Worm (Caenorhabditis elegans) whole organism, L2 larva: ENCODE data around the gene fog-2.

Experiments
- F13H6.1 ChIP-seq: sonication (generic microtip); optimal IDR thresholded peaks from 2 replicates; lab custom pipeline; 2016; ENCODE audit warnings: missing genetic modification characterization, missing compliant biosample characterization
- Y55F3AM.14 ChIP-seq: fragments of 200-800 bp; sonication (Bioruptor generic); optimal IDR thresholded peaks from 2 replicates; lab custom pipeline; 2018; ENCODE audit warnings: mild to moderate bottlenecking, missing genetic modification characterization, missing compliant biosample characterization
- ZK546.5 ChIP-seq: sonication (generic microtip); optimal IDR thresholded peaks from 2 replicates; lab custom pipeline; 2017; ENCODE audit warnings: missing biosample characterization, missing genetic modification characterization
- alr-1 ChIP-seq: fragments of 150-350 bp; optimal IDR thresholded peaks from 2 replicates; lab custom pipeline; 2014; ENCODE audit warnings: missing biosample characterization, missing genetic modification characterization
- ama-1 ChIP-seq: fragments of 150-350 bp; optimal IDR thresholded peaks from 2 replicates; lab custom pipeline; 2018; ENCODE audit warnings: inconsistent platforms
- ceh-16 ChIP-seq: fragments of 150-350 bp; optimal IDR thresholded peaks from 2 replicates; lab custom pipeline; 2014; ENCODE audit warnings: missing biosample characterization, missing genetic modification characterization
- ceh-82 ChIP-seq: fragments of 150-350 bp; optimal IDR thresholded peaks from 2 replicates; lab custom pipeline; 2014; ENCODE audit warnings: missing biosample characterization, missing genetic modification characterization
- crh-2 ChIP-seq: sonication (generic microtip); optimal IDR thresholded peaks from 2 replicates; lab custom pipeline; 2017; ENCODE audit warnings: missing biosample characterization, missing genetic modification characterization
- dmd-4 ChIP-seq: sonication (generic microtip); optimal IDR thresholded peaks from 2 replicates; lab custom pipeline; 2017; ENCODE audit warnings: missing biosample characterization, missing genetic modification characterization
- egl-27 ChIP-seq: sonication (generic microtip); optimal IDR thresholded peaks from 3 replicates; lab custom pipeline; 2017; ENCODE audit warnings: missing biosample characterization, missing genetic modification reagents, missing genetic modification characterization
- elt-1 ChIP-seq: fragments of 150-350 bp; optimal IDR thresholded peaks from 2 replicates; lab custom pipeline; 2014; ENCODE audit warnings: missing biosample characterization, missing genetic modification characterization
- elt-3 ChIP-seq: sonication (generic microtip); optimal IDR thresholded peaks from 2 replicates; lab custom pipeline; 2017; ENCODE audit warnings: missing biosample characterization, missing genetic modification characterization
- fos-1 ChIP-seq: fragments of 150-350 bp; optimal IDR thresholded peaks from 2 replicates; lab custom pipeline; 2014; ENCODE audit warnings: missing biosample characterization, missing genetic modification characterization
- lin-11 ChIP-seq: fragments of 150-350 bp; sonication (generic microtip); optimal IDR thresholded peaks from 2 replicates; lab custom pipeline; 2014; ENCODE audit warnings: missing biosample characterization, missing genetic modification characterization, inconsistent platforms, mixed read lengths
- lin-13 ChIP-seq: fragments of 150-350 bp; optimal IDR thresholded peaks from 2 replicates; lab custom pipeline; 2014; ENCODE audit warnings: missing biosample characterization, missing genetic modification reagents, missing genetic modification characterization
- lin-39 ChIP-seq: fragments of 150-350 bp; optimal IDR thresholded peaks from 2 replicates; lab custom pipeline; 2014; ENCODE audit warnings: missing biosample characterization, missing genetic modification reagents, missing genetic modification characterization
- mdl-1 ChIP-seq, 2 experiments: fragments of 150-350 bp in 1 of 2; sonication (generic microtip) in 1 of 2; optimal IDR thresholded peaks; 2 replicates each; lab custom pipeline; 2017; ENCODE audit warnings: missing biosample characterization in 2 of 2, missing genetic modification characterization in 2 of 2
- nhr-10 ChIP-seq: sonication (generic microtip); optimal IDR thresholded peaks from 2 replicates; lab custom pipeline; 2017; ENCODE audit warnings: missing biosample characterization, missing genetic modification characterization
- nhr-11 ChIP-seq: fragments of 150-350 bp; optimal IDR thresholded peaks from 2 replicates; lab custom pipeline; 2014; ENCODE audit warnings: missing biosample characterization, missing genetic modification characterization
- nhr-12 ChIP-seq: fragments of 150-350 bp; optimal IDR thresholded peaks from 2 replicates; lab custom pipeline; 2014; ENCODE audit warnings: missing biosample characterization, missing genetic modification characterization
- nhr-129 ChIP-seq: fragments of 150-350 bp; optimal IDR thresholded peaks from 2 replicates; lab custom pipeline; 2014; ENCODE audit warnings: missing biosample characterization, missing genetic modification characterization
- nhr-237 ChIP-seq: fragments of 150-350 bp; optimal IDR thresholded peaks from 2 replicates; lab custom pipeline; 2014; ENCODE audit warnings: missing biosample characterization, missing genetic modification characterization
- nhr-6 ChIP-seq: fragments of 150-350 bp; optimal IDR thresholded peaks from 2 replicates; lab custom pipeline; 2014; ENCODE audit warnings: missing biosample characterization, missing genetic modification characterization
- nhr-77 ChIP-seq: fragments of 150-350 bp; optimal IDR thresholded peaks from 2 replicates; lab custom pipeline; 2014; ENCODE audit warnings: missing biosample characterization, missing genetic modification characterization
- peb-1 ChIP-seq: fragments of 150-350 bp; optimal IDR thresholded peaks from 2 replicates; lab custom pipeline; 2014; ENCODE audit warnings: missing biosample characterization, missing genetic modification characterization
- sem-4 ChIP-seq: fragments of 150-350 bp; optimal IDR thresholded peaks from 2 replicates; lab custom pipeline; 2014; ENCODE audit warnings: missing biosample characterization, missing genetic modification reagents, missing genetic modification characterization
- skn-1 ChIP-seq: sonication (generic microtip); optimal IDR thresholded peaks from 2 replicates; lab custom pipeline; 2017; ENCODE audit warnings: missing biosample characterization, missing genetic modification characterization
- sma-3 ChIP-seq: sonication (generic microtip); optimal IDR thresholded peaks from 2 replicates; lab custom pipeline; 2016; ENCODE audit warnings: missing genetic modification reagents, missing genetic modification characterization, missing compliant biosample characterization
- sma-9 ChIP-seq, 2 experiments: fragments of 150-350 bp in 1 of 2; sonication (generic microtip) in 1 of 2; optimal IDR thresholded peaks; 2 replicates each; lab custom pipeline; 2014 to 2016; ENCODE audit warnings: missing genetic modification characterization in 2 of 2, mild to moderate bottlenecking in 1 of 2, missing biosample characterization in 1 of 2, missing compliant biosample characterization in 1 of 2, missing genetic modification reagents in 1 of 2, moderate library complexity in 1 of 2
- unc-39 ChIP-seq: fragments of 150-350 bp; optimal IDR thresholded peaks from 2 replicates; lab custom pipeline; 2014; ENCODE audit warnings: missing biosample characterization, missing genetic modification characterization
- zag-1 ChIP-seq: fragments of 150-350 bp; optimal IDR thresholded peaks from 2 replicates; lab custom pipeline; 2014; ENCODE audit warnings: missing biosample characterization, missing genetic modification characterization
- ztf-1 ChIP-seq: fragments of 200-800 bp; sonication (Bioruptor generic); conservative IDR thresholded peaks from 2 replicates; pipeline ENCODE4 v1.3.6; 2022; ENCODE audit warnings: missing genetic modification characterization, missing compliant biosample characterization
- ztf-11 ChIP-seq: sonication (generic microtip); optimal IDR thresholded peaks from 2 replicates; lab custom pipeline; 2017; ENCODE audit warnings: missing biosample characterization, missing genetic modification characterization

Gene fog-2

DNA sequence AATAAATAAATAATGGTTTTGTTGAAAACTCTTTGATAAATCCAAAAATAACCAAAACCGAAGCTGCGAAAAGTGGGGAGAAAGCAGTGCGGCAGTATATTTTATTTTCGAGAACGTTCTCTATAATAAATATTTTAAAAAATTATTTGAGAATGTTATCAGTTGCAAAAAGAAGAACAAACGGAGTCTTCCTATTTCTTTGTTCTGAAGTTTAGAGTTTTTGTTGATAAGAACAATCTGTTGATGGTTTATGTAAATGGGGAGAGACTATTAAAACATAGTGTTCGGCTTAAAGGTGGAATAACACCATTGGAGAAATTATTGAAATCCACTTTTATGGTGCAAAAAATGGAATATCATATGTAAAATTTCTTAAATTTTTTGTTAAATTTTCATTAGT, 14.0 kb downstream of the fog-2 start:
- TF ChIP-seq fos-1 (peak; percentile 37), elt-3 (no peak), crh-2 (tag; lab: Kevin White, UChicago) (no peak)
- TF ChIP-seq, all 48 proteins: peak for 1

DNA sequence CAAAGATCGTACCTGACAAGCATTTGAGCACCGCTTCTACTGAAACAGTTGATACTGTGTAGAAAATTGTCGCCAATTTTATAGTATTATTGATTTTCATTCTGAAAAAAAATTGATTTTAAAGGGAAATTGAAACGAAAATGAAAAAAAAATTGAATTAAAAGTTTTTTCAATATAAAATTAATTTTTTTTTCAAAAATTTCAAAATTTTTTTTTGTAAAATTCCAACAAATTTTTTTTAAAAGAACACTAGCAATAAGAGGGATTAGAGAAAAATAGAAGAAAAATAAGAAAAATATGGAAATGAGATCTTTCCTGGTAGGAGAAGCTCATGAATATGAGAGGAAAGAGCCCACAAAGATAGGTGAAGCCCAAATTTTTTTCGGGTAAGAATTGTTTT, 16.1 kb downstream of the fog-2 start, which contains the start of gene Y113G7B.11:
Gene Y113G7B.11 (minus strand): TSS at position 101 of the 400 bp plus-strand sequence.
- no peak for TF ChIP-seq fos-1
- no peak for TF ChIP-seq nhr-11 (tag; lab: Kevin White, UChicago)
- no peak for TF ChIP-seq sma-3 (GFP tag; lab: Kevin White, UChicago)
- no peak for TF ChIP-seq nhr-12 (tag; lab: Kevin White, UChicago)
- TF ChIP-seq ama-1 (lab: Kevin White, UChicago), result no peak
- TF ChIP-seq lin-11 (tag; lab: Kevin White, UChicago), result no peak
- TF ChIP-seq nhr-10 (tag; lab: Kevin White, UChicago), result no peak
- no peak for TF ChIP-seq zag-1 (tag; lab: Kevin White, UChicago)
- TF ChIP-seq elt-1 (tag; lab: Kevin White, UChicago), result no peak

DNA sequence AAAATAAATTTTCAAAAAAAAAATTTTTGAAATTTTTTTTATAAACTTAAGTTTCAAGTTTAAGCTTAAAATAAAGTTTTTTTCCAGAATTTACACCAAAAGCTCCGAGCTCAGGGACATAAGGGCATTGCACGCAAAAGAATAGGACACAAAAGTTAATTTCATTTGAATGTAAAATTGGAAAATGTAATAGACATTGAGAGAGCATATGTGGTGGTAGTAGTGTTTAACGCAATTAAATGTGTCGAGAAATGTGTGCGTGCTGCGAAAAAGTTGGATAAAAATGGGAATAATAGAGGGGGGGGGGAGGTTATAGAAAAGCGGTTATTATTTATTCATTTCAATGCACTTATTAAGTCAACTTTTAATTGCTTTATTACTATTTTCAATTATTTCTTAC, 21.6 kb downstream of the fog-2 start:
- TF ChIP-seq Y55F3AM.14 (no peak), nhr-77 (tag; lab: Kevin White, UChicago) (no peak), lin-11 (tag; lab: Kevin White, UChicago) (no peak), zag-1 (tag; lab: Kevin White, UChicago) (no peak), skn-1 (no peak), lin-39 (tag; lab: Kevin White, UChicago) (no peak), ZK546.5 (no peak), ceh-82 (tag; lab: Kevin White, UChicago) (no peak), F13H6.1 (tag; lab: Kevin White, UChicago) (no peak), alr-1 (tag; lab: Kevin White, UChicago) (no peak), dmd-4 (tag; lab: Kevin White, UChicago) (no peak), ztf-1 (GFP tag; lab: Robert Waterston, UW) (no peak), nhr-10 (tag; lab: Kevin White, UChicago) (no peak), elt-1 (tag; lab: Kevin White, UChicago) (no peak), nhr-6 (tag; lab: Kevin White, UChicago) (no peak)
- TF ChIP-seq, all 48 proteins: peak for 0

DNA sequence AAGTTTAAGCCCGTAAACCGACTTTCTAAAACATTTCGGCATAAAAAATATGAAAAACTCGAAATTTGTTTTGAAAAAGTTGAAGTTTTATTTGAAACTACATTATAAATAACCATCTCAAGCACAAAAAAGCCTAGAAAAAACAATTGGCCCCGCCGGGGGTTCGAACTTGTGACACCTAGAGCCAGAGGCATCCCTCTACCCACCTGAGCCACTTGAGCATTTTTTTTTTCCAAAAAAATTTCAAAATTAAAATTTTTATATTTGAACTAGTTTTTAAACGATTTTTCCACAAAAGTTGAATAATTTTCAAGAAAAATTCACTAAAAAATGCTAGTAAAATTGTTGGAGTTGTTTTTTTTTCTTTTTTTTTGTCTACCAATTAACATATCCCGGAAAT, 24.7 kb downstream of the fog-2 start:
- no peak for TF ChIP-seq mdl-1 (tag; optimal IDR thresholded peaks at IDR 0.05; lab: Kevin White, UChicago)
- no peak for TF ChIP-seq sma-3 (GFP tag; lab: Kevin White, UChicago)
- no peak for TF ChIP-seq nhr-129 (tag; lab: Kevin White, UChicago)
- TF ChIP-seq ceh-82 (tag; lab: Kevin White, UChicago), result no peak

DNA sequence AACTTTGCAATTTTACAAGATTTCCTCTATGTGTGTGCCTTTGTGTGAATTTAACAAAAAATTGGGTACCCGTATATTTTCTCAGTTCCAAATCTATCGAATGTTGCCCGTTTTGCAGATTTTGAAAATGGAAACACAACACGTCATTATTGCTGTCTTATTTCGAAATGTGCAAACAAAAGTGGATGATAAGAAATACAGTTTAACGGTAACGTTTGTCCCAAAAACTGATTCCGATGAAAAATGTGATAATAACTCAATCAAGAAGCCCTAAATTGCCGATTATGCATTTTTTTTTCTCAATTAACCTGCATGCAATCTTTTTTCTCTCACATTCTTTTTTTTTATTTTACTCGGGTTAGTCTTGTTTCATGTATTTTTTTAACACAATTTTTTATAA, 26.3 kb downstream of the fog-2 start:
- TF ChIP-seq peb-1 (tag; lab: Kevin White, UChicago), result no peak
- peak; percentile 61 for TF ChIP-seq fos-1

DNA sequence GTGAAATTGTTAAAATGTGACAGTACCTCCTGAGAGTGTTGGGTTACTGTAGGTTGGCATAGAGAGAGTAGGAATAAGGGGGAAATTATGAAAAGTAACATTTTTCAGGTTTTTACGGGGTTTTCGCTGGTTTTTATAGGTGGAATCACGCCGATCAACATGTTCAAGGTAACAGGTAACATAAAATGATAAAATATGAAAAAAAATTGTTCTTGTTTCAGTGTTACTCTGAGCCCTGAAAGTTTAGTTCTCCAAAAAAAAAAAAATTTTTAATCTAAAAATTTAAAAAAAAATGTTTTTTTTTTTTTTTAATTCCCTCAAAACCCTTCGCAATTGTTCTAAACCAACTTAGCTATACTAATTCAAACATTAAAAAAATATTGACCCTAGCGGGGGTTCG, 34.7 kb downstream of the fog-2 start, which contains the start of gene Y113G7B.15:
Gene Y113G7B.15 (minus strand): TSS at position 101 of the 400 bp plus-strand sequence.
- no peak for TF ChIP-seq sem-4 (tag; lab: Kevin White, UChicago)
- TF ChIP-seq ztf-11, result no peak
- no peak for TF ChIP-seq lin-13
- no peak for TF ChIP-seq sma-9 (GFP tag; optimal IDR thresholded peaks at IDR 0.05; lab: Kevin White, UChicago)
- no peak for TF ChIP-seq sma-9 (tag; optimal IDR thresholded peaks at IDR 0.05; lab: Kevin White, UChicago)
- TF ChIP-seq egl-27, result no peak
- no peak for TF ChIP-seq ceh-16 (tag; lab: Kevin White, UChicago)
- no peak for TF ChIP-seq nhr-237
- no peak for TF ChIP-seq F13H6.1 (tag; lab: Kevin White, UChicago)
- TF ChIP-seq unc-39, result no peak
- no peak for TF ChIP-seq nhr-129 (tag; lab: Kevin White, UChicago)
- TF ChIP-seq ama-1 (lab: Kevin White, UChicago), result no peak
- TF ChIP-seq nhr-12 (tag; lab: Kevin White, UChicago), result no peak
- no peak for TF ChIP-seq elt-1 (tag; lab: Kevin White, UChicago)
